Fruit fly (Drosophila melanogaster) S2 (cell line): ENCODE results near the gene MFS9.

Source experiments
- CG8478 ChIP-seq: fragments of >200 bp; optimal IDR thresholded peaks from 2 replicates; lab custom pipeline; 2018
- CTCF ChIP-seq, 2 experiments: fragments of >200 bp; optimal IDR thresholded peaks; 2 replicates each; lab custom pipeline; 2018

DNA sequence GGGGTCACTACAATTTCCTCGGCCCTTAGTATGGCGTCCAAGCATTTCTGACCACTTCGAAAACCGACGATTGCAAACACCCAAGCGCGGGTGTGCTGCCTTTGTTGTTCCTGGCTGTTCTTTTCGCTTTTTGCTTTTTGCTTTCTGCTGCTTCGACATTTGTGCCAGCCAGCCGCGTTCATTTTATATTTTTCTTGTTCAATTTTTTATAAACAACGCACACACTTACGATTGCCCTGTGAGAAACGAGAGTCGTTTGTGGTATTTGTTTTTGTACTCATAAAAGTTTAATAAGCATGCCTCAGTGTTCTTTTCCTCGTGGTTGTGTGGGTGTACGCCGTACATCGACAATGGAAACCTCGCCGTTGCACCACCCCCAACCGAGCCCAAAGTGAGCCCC lies 35.5 kb upstream of the MFS9 start:
- TF ChIP-seq CG8478 (lab: Kevin White, UChicago), result no peak
- TF ChIP-seq CTCF (optimal IDR thresholded peaks at IDR 0.05; lab: Kevin White, UChicago), result no peak
